Worm (Caenorhabditis elegans): ENCODE measurements around the gene F58F12.12.

Gene F58F12.12

ce11 chrII:6334745-6335260 lies 46.2 kb upstream of the F58F12.12 start:
- TF ChIP-seq ceh-43 (GFP tag; optimal IDR thresholded peaks at IDR 0.05) (no peak), flh-1 (GFP tag; optimal IDR thresholded peaks at IDR 0.05) (no peak), nhr-2 (tag; optimal IDR thresholded peaks at IDR 0.05) (no peak), snpc-4 (tag; optimal IDR thresholded peaks at IDR 0.05) (no peak), unc-120 (tag; optimal IDR thresholded peaks at IDR 0.05; ENCODE audit: poor library complexity, severe bottlenecking) (no peak), nhr-28 (tag; optimal IDR thresholded peaks at IDR 0.05) (no peak), mep-1 (tag; optimal IDR thresholded peaks at IDR 0.05) (no peak), M03D4.4 (tag; optimal IDR thresholded peaks at IDR 0.05) (no peak), sptf-1 (tag; optimal IDR thresholded peaks at IDR 0.05) (no peak)

ce11 chrII:6335358-6335757 lies 45.6 kb upstream of the F58F12.12 start, which contains the start of gene C32D5.14:
Gene C32D5.14 (plus strand): TSS chrII:6335488.
- no peak for TF ChIP-seq lin-13 (tag; optimal IDR thresholded peaks at IDR 0.05)
- no peak for TF ChIP-seq cnd-1 (tag; optimal IDR thresholded peaks at IDR 0.05)
- TF ChIP-seq elt-1 (tag; optimal IDR thresholded peaks at IDR 0.05; ENCODE audit: borderline replicate concordance, insufficient read depth): no peak
- no peak for TF ChIP-seq unc-62 (GFP tag; optimal IDR thresholded peaks at IDR 0.05)
- TF ChIP-seq mab-5 (tag; optimal IDR thresholded peaks at IDR 0.05): no peak
- no peak for TF ChIP-seq unc-120 (tag; optimal IDR thresholded peaks at IDR 0.05; ENCODE audit: poor library complexity, severe bottlenecking)
- no peak for TF ChIP-seq ceh-83 (GFP tag; optimal IDR thresholded peaks at IDR 0.05)
- no peak for TF ChIP-seq drap-1 (GFP tag; optimal IDR thresholded peaks at IDR 0.05)
- no peak for TF ChIP-seq nhr-237 (tag; optimal IDR thresholded peaks at IDR 0.05)

- TF ChIP-seq ces-1 (GFP tag; optimal IDR thresholded peaks at IDR 0.05) (no peak), ztf-11 (tag; optimal IDR thresholded peaks at IDR 0.05) (no peak), ceh-43 (GFP tag; optimal IDR thresholded peaks at IDR 0.05) (no peak), mep-1 (tag; optimal IDR thresholded peaks at IDR 0.05) (no peak), nhr-2 (tag; optimal IDR thresholded peaks at IDR 0.05) (no peak), nhr-76 (tag; optimal IDR thresholded peaks at IDR 0.05) (no peak), hlh-1 (tag; optimal IDR thresholded peaks at IDR 0.05) (no peak), nhr-28 (tag; optimal IDR thresholded peaks at IDR 0.05) (no peak)
These were observed 41.5 kb upstream of the F58F12.12 start for ce11 chrII:6339511-6339910.

- no peak for TF ChIP-seq unc-62 (GFP tag; optimal IDR thresholded peaks at IDR 0.05)
- TF ChIP-seq ham-2 (GFP tag; optimal IDR thresholded peaks at IDR 0.05): no peak
- no peak for TF ChIP-seq lin-13 (tag; optimal IDR thresholded peaks at IDR 0.05)
- TF ChIP-seq M03D4.4 (tag; optimal IDR thresholded peaks at IDR 0.05): no peak
- no peak for TF ChIP-seq nhr-12 (tag; optimal IDR thresholded peaks at IDR 0.05)
- TF ChIP-seq ceh-83 (GFP tag; optimal IDR thresholded peaks at IDR 0.05): no peak
- TF ChIP-seq zip-8 (tag; optimal IDR thresholded peaks at IDR 0.05): no peak
- no peak for TF ChIP-seq flh-1 (GFP tag; optimal IDR thresholded peaks at IDR 0.05)
- TF ChIP-seq hlh-1 (tag; optimal IDR thresholded peaks at IDR 0.05): no peak
- TF ChIP-seq unc-39 (tag; optimal IDR thresholded peaks at IDR 0.05): no peak
- TF ChIP-seq ztf-11 (tag; optimal IDR thresholded peaks at IDR 0.05): no peak
- TF ChIP-seq ceh-39 (tag; optimal IDR thresholded peaks at IDR 0.05): no peak
- no peak for TF ChIP-seq nhr-28 (tag; optimal IDR thresholded peaks at IDR 0.05)
- TF ChIP-seq mep-1 (tag; optimal IDR thresholded peaks at IDR 0.05): no peak
These were observed 41.0 kb upstream of the F58F12.12 start, which contains the start of gene C32D5.7 for ce11 chrII:6339948-6340347. Gene C32D5.7 (minus strand): TSS chrII:6340048.

- no peak for TF ChIP-seq lsy-2 (tag; optimal IDR thresholded peaks at IDR 0.05)
These were observed 39.9 kb upstream of the F58F12.12 start for ce11 chrII:6341076-6341475.

ce11 chrII:6342455-6342854 lies 38.5 kb upstream of the F58F12.12 start:
- TF ChIP-seq pha-4 (tag; optimal IDR thresholded peaks at IDR 0.05) (no peak), zip-8 (tag; optimal IDR thresholded peaks at IDR 0.05) (no peak), snpc-4 (tag; optimal IDR thresholded peaks at IDR 0.05) (no peak), ceh-43 (GFP tag; optimal IDR thresholded peaks at IDR 0.05) (no peak), mep-1 (tag; optimal IDR thresholded peaks at IDR 0.05) (no peak), ces-1 (GFP tag; optimal IDR thresholded peaks at IDR 0.05) (no peak), nhr-2 (tag; optimal IDR thresholded peaks at IDR 0.05) (no peak), nhr-28 (tag; optimal IDR thresholded peaks at IDR 0.05) (no peak), elt-1 (tag; optimal IDR thresholded peaks at IDR 0.05; ENCODE audit: borderline replicate concordance, insufficient read depth) (no peak), mab-5 (tag; optimal IDR thresholded peaks at IDR 0.05) (no peak), sptf-1 (tag; optimal IDR thresholded peaks at IDR 0.05) (no peak), lsy-2 (tag; optimal IDR thresholded peaks at IDR 0.05) (no peak), unc-62 (GFP tag; optimal IDR thresholded peaks at IDR 0.05) (no peak), ham-2 (GFP tag; optimal IDR thresholded peaks at IDR 0.05) (no peak)
